Worm (Caenorhabditis elegans): ENCODE data around the gene D2024.4.

Gene D2024.4

ce11 chrIV:7237668-7238214, 6.7 kb downstream of the D2024.4 start, which contains the start of gene elo-3 (continued):
- peak in 1 of 2 experiments; percentile 68 for TF ChIP-seq unc-62 (GFP tag; optimal IDR thresholded peaks at IDR 0.05 in 1 of 2)
- TF ChIP-seq unc-62 (tag; optimal IDR thresholded peaks at IDR 0.05) = no peak
- no peak for TF ChIP-seq ztf-7 (tag; optimal IDR thresholded peaks at IDR 0.05)
- TF ChIP-seq rbr-2 (tag; optimal IDR thresholded peaks at IDR 0.05) = no peak
- no peak for TF ChIP-seq mxl-3 (GFP tag; optimal IDR thresholded peaks at IDR 0.05)
- no peak for TF ChIP-seq mep-1 (tag; optimal IDR thresholded peaks at IDR 0.05)
- no peak for TF ChIP-seq lin-39 (tag; optimal IDR thresholded peaks at IDR 0.05)

ce11 chrIV:7240564-7240963, 9.5 kb downstream of the D2024.4 start:
- TF ChIP-seq Y75B8A.6 (GFP tag; IDR thresholded peaks at IDR 0.05) = no peak
- peak; percentile 14 for TF ChIP-seq hlh-11 (tag; optimal IDR thresholded peaks at IDR 0.05)
- TF ChIP-seq jun-1 (tag; optimal IDR thresholded peaks at IDR 0.05) = peak; percentile 24
- TF ChIP-seq cey-2 (tag; optimal IDR thresholded peaks at IDR 0.05; ENCODE audit: borderline replicate concordance, insufficient read depth) = no peak
- TF ChIP-seq spr-1 (tag; optimal IDR thresholded peaks at IDR 0.05) = no peak
- no peak for TF ChIP-seq Y105C5A.15 (GFP tag; IDR thresholded peaks at IDR 0.05)
- TF ChIP-seq mdt-29 (GFP tag; IDR thresholded peaks at IDR 0.05) = no peak
- no peak for TF ChIP-seq pha-4 (GFP tag; IDR thresholded peaks at IDR 0.05)
- no peak for TF ChIP-seq pha-4 (tag; optimal IDR thresholded peaks at IDR 0.05)
- no peak for TF ChIP-seq mes-2 (tag; optimal IDR thresholded peaks at IDR 0.05; ENCODE audit: poor library complexity, severe bottlenecking)
- TF ChIP-seq lim-7 (GFP tag; IDR thresholded peaks at IDR 0.05) = no peak
- TF ChIP-seq gei-8 (GFP tag; optimal IDR thresholded peaks at IDR 0.05) = no peak
- no peak for TF ChIP-seq dpl-1 (GFP tag; optimal IDR thresholded peaks at IDR 0.05)
- no peak for TF ChIP-seq nhr-28 (tag; optimal IDR thresholded peaks at IDR 0.05)
- no peak for TF ChIP-seq hmg-1.1 (GFP tag; IDR thresholded peaks at IDR 0.05)
- TF ChIP-seq lin-1 (GFP tag; IDR thresholded peaks at IDR 0.05) = 0 out of 2 replicates have a peak, but pooled peaks have one; percentile 17
- peak; percentile 54 for TF ChIP-seq lin-38 (GFP tag; IDR thresholded peaks at IDR 0.05)
- no peak for TF ChIP-seq ceh-44 (GFP tag; IDR thresholded peaks at IDR 0.05)
- TF ChIP-seq vab-7 (GFP tag; IDR thresholded peaks at IDR 0.05) = no peak
- TF ChIP-seq unc-62 (GFP tag; optimal IDR thresholded peaks at IDR 0.05 in 1 of 2) = no peak
- no peak for TF ChIP-seq unc-62 (tag; optimal IDR thresholded peaks at IDR 0.05)
- peak; percentile 23 for TF ChIP-seq rbr-2 (tag; optimal IDR thresholded peaks at IDR 0.05)
- TF ChIP-seq spr-3 (GFP tag; optimal IDR thresholded peaks at IDR 0.05) = no peak
- TF ChIP-seq ztf-11 (tag; optimal IDR thresholded peaks at IDR 0.05) = no peak
- TF ChIP-seq ceh-62 (tag; optimal IDR thresholded peaks at IDR 0.05) = no peak
- TF ChIP-seq daf-16 (GFP tag; optimal IDR thresholded peaks at IDR 0.05) = no peak
- TF ChIP-seq daf-16 (tag; optimal IDR thresholded peaks at IDR 0.05) = no peak
- TF ChIP-seq duxl-1 (tag; optimal IDR thresholded peaks at IDR 0.05; ENCODE audit: poor library complexity) = no peak
- no peak for TF ChIP-seq dmd-9 (GFP tag; IDR thresholded peaks at IDR 0.05)
- TF ChIP-seq set-16 (GFP tag; IDR thresholded peaks at IDR 0.05) = no peak
- no peak for TF ChIP-seq ceh-82 (tag; optimal IDR thresholded peaks at IDR 0.05)
- no peak for TF ChIP-seq zfp-3 (GFP tag; conservative IDR thresholded peaks at IDR 0.05)
- TF ChIP-seq aha-1 (tag) = peak; percentile 56

ce11 chrIV:7242220-7242789, 11.3 kb downstream of the D2024.4 start, which contains the start of gene gstk-2:
Gene gstk-2 (minus strand): TSS chrIV:7242270.
- TF ChIP-seq hlh-11 (tag; optimal IDR thresholded peaks at IDR 0.05) (peak; percentile 10), daf-16 (GFP tag; optimal IDR thresholded peaks at IDR 0.05) (peak in 1 of 2 experiments; percentile 74), daf-16 (tag; optimal IDR thresholded peaks at IDR 0.05) (peak; percentile 26), T20F7.1 (GFP tag; optimal IDR thresholded peaks at IDR 0.05) (no peak), hlh-30 (tag; optimal IDR thresholded peaks at IDR 0.05; ENCODE audit: insufficient read depth) (peak; percentile 40), mdl-1 (tag; optimal IDR thresholded peaks at IDR 0.05) (peak in 1 of 2 experiments; percentile 11), nhr-28 (tag; optimal IDR thresholded peaks at IDR 0.05) (peak; percentile 4)
